Worm (Caenorhabditis elegans) whole organism, midembryonic: ENCODE data around the gene W06D11.3.

Experiments
- flt-1 ChIP-seq: fragments of 200-800 bp; sonication (Bioruptor generic); IDR thresholded peaks from 2 replicates; pipeline ENCODE4 v1.3.6; 2022; ENCODE audit warnings: missing genetic modification characterization, missing compliant biosample characterization
- ztf-23 ChIP-seq: fragments of 200-800 bp; sonication (Bioruptor generic); IDR thresholded peaks from 2 replicates; pipeline ENCODE4 v1.3.6; 2022; ENCODE audit warnings: missing genetic modification reagents, missing genetic modification characterization, missing compliant biosample characterization

- TF ChIP-seq ztf-23, result no peak
- no peak for TF ChIP-seq flt-1 (GFP tag; lab: Robert Waterston, UW)
Measured at ce11 chrX:12323439-12323838, 25.0 kb downstream of the W06D11.3 start, which contains the start of gene srd-40.
